Worm (Caenorhabditis elegans) whole organism, late embryonic: ENCODE measurements around the gene tba-8.

Source experiments
- hlh-13 ChIP-seq: fragments of 200-800 bp; sonication (Bioruptor generic); optimal IDR thresholded peaks from 2 replicates; lab custom pipeline; 2018; ENCODE audit warnings: mild to moderate bottlenecking, missing genetic modification characterization, missing compliant biosample characterization
- hlh-6 ChIP-seq: sonication (generic microtip); optimal IDR thresholded peaks from 2 replicates; lab custom pipeline; 2016; ENCODE audit warnings: missing genotype, missing genetic modification characterization, missing compliant biosample characterization
- hlh-8 ChIP-seq: sonication (generic microtip); optimal IDR thresholded peaks from 2 replicates; lab custom pipeline; 2016; ENCODE audit warnings: missing genotype, missing genetic modification characterization, missing compliant biosample characterization
- lim-6 ChIP-seq: sonication (generic microtip); optimal IDR thresholded peaks from 2 replicates; lab custom pipeline; 2016; ENCODE audit warnings: missing genetic modification characterization, missing compliant biosample characterization
- pha-4 ChIP-seq: fragments of 150-350 bp; optimal IDR thresholded peaks from 2 replicates; lab custom pipeline; 2018; ENCODE audit warnings: missing biosample characterization, missing genetic modification reagents, missing genetic modification characterization
- tbx-2 ChIP-seq: sonication (generic microtip); optimal IDR thresholded peaks from 2 replicates; lab custom pipeline; 2016; ENCODE audit warnings: missing genetic modification characterization, missing compliant biosample characterization
- tbx-7 ChIP-seq: sonication (generic microtip); optimal IDR thresholded peaks from 2 replicates; lab custom pipeline; 2016; ENCODE audit warnings: missing genotype, missing genetic modification characterization, missing compliant biosample characterization
- unc-86 ChIP-seq: sonication (generic microtip); optimal IDR thresholded peaks from 2 replicates; lab custom pipeline; 2016; ENCODE audit warnings: missing genetic modification characterization, missing compliant biosample characterization

ce11 chrX:9443871-9444270 is 14.3 kb downstream of the tba-8 start:
- TF ChIP-seq hlh-13 = no peak
- no peak for TF ChIP-seq tbx-7
- no peak for TF ChIP-seq unc-86 (tag; lab: Kevin White, UChicago)
- no peak for TF ChIP-seq hlh-8 (tag; lab: Kevin White, UChicago)
- TF ChIP-seq tbx-2 = no peak
- no peak for TF ChIP-seq pha-4 (tag; lab: Kevin White, UChicago)
- no peak for TF ChIP-seq lim-6
- no peak for TF ChIP-seq hlh-6
